Worm (Caenorhabditis elegans) whole organism, late embryonic: ENCODE measurements around the gene ZK355.3.

ENCODE experiments used
- lim-6 ChIP-seq: sonication (generic microtip); optimal IDR thresholded peaks from 2 replicates; lab custom pipeline; 2016; ENCODE audit warnings: missing genetic modification characterization, missing compliant biosample characterization
- nfya-1 ChIP-seq: sonication (generic microtip); optimal IDR thresholded peaks from 2 replicates; lab custom pipeline; 2017; ENCODE audit warnings: missing genetic modification characterization, mild to moderate bottlenecking, missing compliant biosample characterization, antibody characterized with exemption, moderate library complexity
- odd-2 ChIP-seq: sonication (generic microtip); optimal IDR thresholded peaks from 2 replicates; lab custom pipeline; 2017; ENCODE audit warnings: antibody characterized with exemption, mild to moderate bottlenecking, missing genetic modification characterization, missing compliant biosample characterization
- ref-2 ChIP-seq: sonication (generic microtip); optimal IDR thresholded peaks from 2 replicates; lab custom pipeline; 2016; ENCODE audit warnings: missing genetic modification characterization, missing compliant biosample characterization
- syd-9 ChIP-seq: sonication (generic microtip); optimal IDR thresholded peaks from 2 replicates; lab custom pipeline; 2016; ENCODE audit warnings: mild to moderate bottlenecking, missing genetic modification characterization, moderate library complexity, missing compliant biosample characterization

- TF ChIP-seq lim-6 (tag; lab: Kevin White, UChicago) = no peak
- TF ChIP-seq syd-9 (tag; lab: Kevin White, UChicago) = no peak
- no peak for TF ChIP-seq ref-2
- no peak for TF ChIP-seq nfya-1
- no peak for TF ChIP-seq odd-2
Observed at ce11 chrII:2921860-2922259, 5.6 kb downstream of the ZK355.3 start.
